Worm (Caenorhabditis elegans): ENCODE results near the gene C43D7.7.

DNA sequence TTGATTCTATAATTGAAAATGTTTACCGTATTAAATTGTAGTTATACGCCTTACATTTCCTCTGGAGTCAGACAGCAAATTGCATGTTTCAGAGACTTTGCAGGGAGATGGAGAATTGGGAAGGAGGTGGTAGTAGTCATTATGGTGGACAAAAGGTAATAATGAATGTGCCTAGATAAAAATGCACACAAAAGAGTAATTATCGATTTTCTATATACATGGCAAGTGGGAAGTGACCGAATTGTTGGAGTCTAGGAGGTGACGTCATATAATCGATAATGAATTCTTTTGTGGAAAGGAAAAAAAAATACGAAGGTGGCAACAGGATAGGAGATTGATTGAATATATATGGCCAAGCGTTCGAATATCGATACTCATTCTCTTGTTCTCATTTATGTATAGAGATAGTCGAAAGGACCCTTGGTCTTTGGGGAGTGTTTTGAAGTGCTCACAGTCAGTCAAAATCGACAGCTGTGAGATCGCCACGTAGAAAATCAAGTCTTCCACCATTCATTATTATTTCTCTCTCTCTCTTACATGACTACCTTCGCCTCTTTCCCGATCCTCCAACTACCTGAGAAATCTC lies 15.6 kb downstream of the C43D7.7 start, which contains the start of the genes fbxb-63 and fbxb-61:
- TF ChIP-seq nhr-76 (tag; optimal IDR thresholded peaks at IDR 0.05), result no peak
- no peak for TF ChIP-seq jun-1 (tag; optimal IDR thresholded peaks at IDR 0.05)
- no peak for TF ChIP-seq ama-1 (optimal IDR thresholded peaks at IDR 0.05)
- TF ChIP-seq ceh-20 (GFP tag; IDR thresholded peaks at IDR 0.05), result no peak
- no peak for TF ChIP-seq nhr-10 (tag; optimal IDR thresholded peaks at IDR 0.05)
- no peak for TF ChIP-seq mep-1 (tag; optimal IDR thresholded peaks at IDR 0.05)
- no peak for TF ChIP-seq zag-1 (tag; optimal IDR thresholded peaks at IDR 0.05)
- no peak for TF ChIP-seq T20F7.1 (GFP tag; optimal IDR thresholded peaks at IDR 0.05)
